Fruit fly (Drosophila melanogaster): Measurements from ENCODE around the gene CG43221.
A peak's percentile ranks its signal among the peaks of the same experiment; 100 is the strongest.

Gene CG43221

dm6 chr2L:17495759-17496158 lies 10.2 kb downstream of the CG43221 start:
- no peak for TF ChIP-seq Sp1 (GFP tag; optimal IDR thresholded peaks at IDR 0.05)
- no peak for TF ChIP-seq Myc (optimal IDR thresholded peaks at IDR 0.05)
- TF ChIP-seq br (GFP tag; optimal IDR thresholded peaks at IDR 0.05), result no peak
- TF ChIP-seq CrebA (GFP tag; optimal IDR thresholded peaks at IDR 0.05; ENCODE audit: borderline replicate concordance), result no peak
- TF ChIP-seq dmrt93B (GFP tag; optimal IDR thresholded peaks at IDR 0.05), result no peak
- no peak for TF ChIP-seq dsf (GFP tag; optimal IDR thresholded peaks at IDR 0.05; ENCODE audit: borderline replicate concordance)
- no peak for TF ChIP-seq CG32264 (GFP tag; optimal IDR thresholded peaks at IDR 0.05)
- TF ChIP-seq usp (GFP tag; optimal IDR thresholded peaks at IDR 0.05), result no peak
- TF ChIP-seq OdsH (GFP tag; optimal IDR thresholded peaks at IDR 0.05), result no peak
- no peak for TF ChIP-seq woc (GFP tag; optimal IDR thresholded peaks at IDR 0.05)
- TF ChIP-seq Hr78 (GFP tag; optimal IDR thresholded peaks at IDR 0.05), result no peak
- no peak for TF ChIP-seq Hnf4 (GFP tag; optimal IDR thresholded peaks at IDR 0.05)

dm6 chr2L:17497108-17497507 lies 11.6 kb downstream of the CG43221 start, which contains the start of gene qua:
Gene qua (minus strand): TSS chr2L:17497208.
- TF ChIP-seq psq (GFP tag; optimal IDR thresholded peaks at IDR 0.05) (no peak), dsf (GFP tag; optimal IDR thresholded peaks at IDR 0.05; ENCODE audit: borderline replicate concordance) (no peak), Vsx2 (GFP tag; optimal IDR thresholded peaks at IDR 0.05; ENCODE audit: partially characterized antibody) (no peak), CG9705 (GFP tag; optimal IDR thresholded peaks at IDR 0.05) (no peak), tai (GFP tag; optimal IDR thresholded peaks at IDR 0.05) (no peak), pan (optimal IDR thresholded peaks at IDR 0.05) (no peak), ey (GFP tag; optimal IDR thresholded peaks at IDR 0.05) (no peak), h (GFP tag; optimal IDR thresholded peaks at IDR 0.05) (no peak), Jra (GFP tag; optimal IDR thresholded peaks at IDR 0.05) (no peak), Mio (GFP tag; optimal IDR thresholded peaks at IDR 0.05) (no peak), brk (GFP tag; optimal IDR thresholded peaks at IDR 0.05) (no peak), sage (GFP tag; optimal IDR thresholded peaks at IDR 0.05) (no peak)

dm6 chr2L:17498721-17499120 lies 13.2 kb downstream of the CG43221 start, which contains the start of gene CG15142:
Gene CG15142 (minus strand): TSS chr2L:17498821.
- no peak for TF ChIP-seq rgr (GFP tag; optimal IDR thresholded peaks at IDR 0.05)
- TF ChIP-seq jim (GFP tag; optimal IDR thresholded peaks at IDR 0.05), result no peak
- TF ChIP-seq CG9705 (GFP tag; optimal IDR thresholded peaks at IDR 0.05), result no peak
- no peak for TF ChIP-seq pan (optimal IDR thresholded peaks at IDR 0.05)

dm6 chr2L:17500946-17501451 lies 15.4 kb downstream of the CG43221 start, which contains the start of the genes mEFTs and Dhc36C:
Gene mEFTs (minus strand): TSS chr2L:17501106.
Gene Dhc36C (plus strand): TSS chr2L:17501401.
- TF ChIP-seq Sp1 (GFP tag; optimal IDR thresholded peaks at IDR 0.05) (no peak), h (GFP tag; optimal IDR thresholded peaks at IDR 0.05) (peak; percentile 63), sage (GFP tag; optimal IDR thresholded peaks at IDR 0.05) (peak; percentile 20), Myc (optimal IDR thresholded peaks at IDR 0.05) (peak; percentile 73), fru (GFP tag; optimal IDR thresholded peaks at IDR 0.05) (no peak), CG9705 (GFP tag; optimal IDR thresholded peaks at IDR 0.05) (no peak), dsf (GFP tag; optimal IDR thresholded peaks at IDR 0.05; ENCODE audit: borderline replicate concordance) (no peak)

- TF ChIP-seq tai (GFP tag; optimal IDR thresholded peaks at IDR 0.05) (no peak), dmrt93B (GFP tag; optimal IDR thresholded peaks at IDR 0.05) (peak; percentile 57), Dfd (GFP tag; optimal IDR thresholded peaks at IDR 0.05) (no peak), Vsx2 (GFP tag; optimal IDR thresholded peaks at IDR 0.05; ENCODE audit: partially characterized antibody) (no peak), dsf (GFP tag; optimal IDR thresholded peaks at IDR 0.05; ENCODE audit: borderline replicate concordance) (no peak), Rel (GFP tag; optimal IDR thresholded peaks at IDR 0.05) (no peak), Rel (tag; optimal IDR thresholded peaks at IDR 0.05) (no peak), pan (optimal IDR thresholded peaks at IDR 0.05) (no peak), N (GFP tag; optimal IDR thresholded peaks at IDR 0.05) (no peak), rgr (GFP tag; optimal IDR thresholded peaks at IDR 0.05) (peak; percentile 75), Hr78 (GFP tag; optimal IDR thresholded peaks at IDR 0.05) (no peak), Dif (GFP tag; optimal IDR thresholded peaks at IDR 0.05; ENCODE audit: partially characterized antibody) (no peak), brk (GFP tag; optimal IDR thresholded peaks at IDR 0.05) (no peak), OdsH (GFP tag; optimal IDR thresholded peaks at IDR 0.05) (peak; percentile 70), ey (GFP tag; optimal IDR thresholded peaks at IDR 0.05) (peak; percentile 70), jim (GFP tag; optimal IDR thresholded peaks at IDR 0.05) (no peak), Myc (optimal IDR thresholded peaks at IDR 0.05) (no peak), CrebA (GFP tag; optimal IDR thresholded peaks at IDR 0.05; ENCODE audit: borderline replicate concordance) (no peak), Sp1 (GFP tag; optimal IDR thresholded peaks at IDR 0.05) (peak; percentile 78), dl (GFP tag; optimal IDR thresholded peaks at IDR 0.05; ENCODE audit: insufficient read depth in 1 of 2, partially characterized antibody in 2 of 2) (no peak), fru (GFP tag; optimal IDR thresholded peaks at IDR 0.05) (peak; percentile 80), h (GFP tag; optimal IDR thresholded peaks at IDR 0.05) (peak; percentile 79), Hr83 (GFP tag; optimal IDR thresholded peaks at IDR 0.05; ENCODE audit: poor library complexity, severe bottlenecking) (no peak), CG9705 (GFP tag; optimal IDR thresholded peaks at IDR 0.05) (no peak), sv (GFP tag; optimal IDR thresholded peaks at IDR 0.05) (peak; percentile 63), Abd-B (GFP tag; optimal IDR thresholded peaks at IDR 0.05) (no peak), Hnf4 (GFP tag; optimal IDR thresholded peaks at IDR 0.05) (peak; percentile 54), CG32264 (GFP tag; optimal IDR thresholded peaks at IDR 0.05) (no peak), Mio (GFP tag; optimal IDR thresholded peaks at IDR 0.05) (no peak), foxo (GFP tag; optimal IDR thresholded peaks at IDR 0.05) (peak in 1 of 2 experiments; percentile 75), psq (GFP tag; optimal IDR thresholded peaks at IDR 0.05) (no peak), br (GFP tag; optimal IDR thresholded peaks at IDR 0.05) (peak; percentile 67)
These were observed 28.6 kb downstream of the CG43221 start for dm6 chr2L:17514090-17514715.
